Worm (Caenorhabditis elegans): Measurements from ENCODE around the gene rpl-39.

Gene rpl-39

DNA sequence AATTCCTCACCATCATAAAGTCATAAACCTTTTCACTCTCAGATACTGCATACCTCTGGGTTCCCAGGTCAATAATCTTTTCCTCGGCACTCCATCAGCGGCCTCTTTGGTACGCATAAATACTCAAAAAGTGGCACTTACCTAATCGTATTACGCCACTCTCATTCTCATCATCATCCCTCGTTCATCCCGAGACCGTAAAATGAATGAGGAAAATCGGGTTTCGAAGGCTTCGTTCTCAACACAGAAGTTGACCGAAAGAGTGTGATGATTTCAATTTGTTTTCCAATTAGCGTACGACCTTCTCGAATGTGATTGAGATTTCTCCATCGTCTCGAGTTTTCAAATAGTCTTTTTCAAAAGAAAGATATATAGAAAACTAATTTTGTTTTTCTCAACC, 35.9 kb downstream of the rpl-39 start:
- TF ChIP-seq ztf-25 (GFP tag; IDR thresholded peaks at IDR 0.05) (no peak), mel-28 (tag; optimal IDR thresholded peaks at IDR 0.05; ENCODE audit: borderline replicate concordance) (no peak), egrh-3 (GFP tag; IDR thresholded peaks at IDR 0.05) (no peak), repo-1 (tag; optimal IDR thresholded peaks at IDR 0.05) (no peak), nhr-90 (tag; optimal IDR thresholded peaks at IDR 0.05) (no peak)

DNA sequence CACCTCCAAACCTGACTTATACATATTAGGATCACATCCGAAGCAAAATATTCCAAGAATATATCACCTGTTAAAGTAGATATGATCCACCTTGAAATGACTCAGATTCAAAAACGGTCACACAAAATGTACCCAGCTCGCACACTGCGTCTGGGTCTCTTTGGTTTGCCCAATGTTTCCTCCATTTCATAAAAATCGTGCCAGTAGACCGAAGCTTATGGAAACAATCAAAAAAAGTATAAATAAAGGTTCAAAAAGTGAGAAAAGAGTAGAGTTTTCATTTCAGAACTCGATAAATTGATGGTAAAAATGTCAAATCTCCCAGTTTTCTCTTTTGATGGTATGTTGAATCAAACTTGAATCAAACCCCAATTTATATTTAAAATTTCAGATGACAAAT, 38.2 kb downstream of the rpl-39 start, which contains the start of gene srr-9:
TSS of gene srr-9 (plus strand) at position 301 of the 400 bp plus-strand sequence.
- 0 out of 2 replicates have a peak, but pooled peaks have one; percentile 10 for TF ChIP-seq hmg-1.2 (GFP tag; IDR thresholded peaks at IDR 0.05)
- TF ChIP-seq aptf-2 (GFP tag; conservative IDR thresholded peaks at IDR 0.05), result no peak

DNA sequence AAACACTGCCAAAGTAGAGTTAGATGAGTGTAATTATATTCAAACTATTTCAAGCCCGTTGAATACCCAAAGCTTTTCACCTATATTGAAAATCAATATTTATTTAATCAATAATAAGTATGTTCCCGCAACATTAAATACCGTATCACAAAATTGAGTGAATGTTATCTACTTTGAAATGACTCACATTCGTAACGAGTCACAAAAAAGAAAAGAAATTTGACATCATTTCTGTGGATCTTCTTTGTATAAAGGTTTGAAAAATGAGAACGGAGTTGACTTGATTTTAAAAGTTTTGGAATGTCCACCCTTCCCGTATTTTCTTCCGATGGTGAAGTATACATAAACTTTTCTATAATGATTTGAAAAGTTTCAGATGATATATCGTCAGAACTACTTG, 40.6 kb downstream of the rpl-39 start, which contains the start of gene srr-10:
TSS of gene srr-10 (plus strand) at position 301 of the 400 bp plus-strand sequence.
- TF ChIP-seq snpc-1.3 (tag; optimal IDR thresholded peaks at IDR 0.05; ENCODE audit: insufficient read depth), result no peak
- TF ChIP-seq ztf-18 (tag; optimal IDR thresholded peaks at IDR 0.05), result no peak
- no peak for TF ChIP-seq rpc-1 (optimal IDR thresholded peaks at IDR 0.05)
- no peak for TF ChIP-seq rpc-1 (tag; optimal IDR thresholded peaks at IDR 0.05)
- TF ChIP-seq snpc-4 (GFP tag; optimal IDR thresholded peaks at IDR 0.05), result no peak
- no peak for TF ChIP-seq snpc-4 (tag; optimal IDR thresholded peaks at IDR 0.05)
- TF ChIP-seq lin-26 (GFP tag; IDR thresholded peaks at IDR 0.05), result no peak
- TF ChIP-seq zim-3 (tag; optimal IDR thresholded peaks at IDR 0.05), result no peak
- no peak for TF ChIP-seq ceh-40 (GFP tag; IDR thresholded peaks at IDR 0.05)
- TF ChIP-seq let-607 (tag; optimal IDR thresholded peaks at IDR 0.05), result no peak
- no peak for TF ChIP-seq xnd-1 (tag; optimal IDR thresholded peaks at IDR 0.05)
- TF ChIP-seq F55B11.4 (tag; optimal IDR thresholded peaks at IDR 0.05; ENCODE audit: borderline replicate concordance, insufficient read depth), result no peak
- no peak for TF ChIP-seq attf-6 (GFP tag; IDR thresholded peaks at IDR 0.05)
- no peak for TF ChIP-seq sptf-2 (GFP tag; optimal IDR thresholded peaks at IDR 0.05)
- TF ChIP-seq mes-4 (tag; optimal IDR thresholded peaks at IDR 0.05), result no peak
- TF ChIP-seq B0336.3 (GFP tag; IDR thresholded peaks at IDR 0.05), result no peak
- no peak for TF ChIP-seq attf-3 (GFP tag; conservative IDR thresholded peaks at IDR 0.05)
- no peak for TF ChIP-seq unc-130 (GFP tag; optimal IDR thresholded peaks at IDR 0.05)
- no peak for TF ChIP-seq mxl-1 (tag; optimal IDR thresholded peaks at IDR 0.05)

DNA sequence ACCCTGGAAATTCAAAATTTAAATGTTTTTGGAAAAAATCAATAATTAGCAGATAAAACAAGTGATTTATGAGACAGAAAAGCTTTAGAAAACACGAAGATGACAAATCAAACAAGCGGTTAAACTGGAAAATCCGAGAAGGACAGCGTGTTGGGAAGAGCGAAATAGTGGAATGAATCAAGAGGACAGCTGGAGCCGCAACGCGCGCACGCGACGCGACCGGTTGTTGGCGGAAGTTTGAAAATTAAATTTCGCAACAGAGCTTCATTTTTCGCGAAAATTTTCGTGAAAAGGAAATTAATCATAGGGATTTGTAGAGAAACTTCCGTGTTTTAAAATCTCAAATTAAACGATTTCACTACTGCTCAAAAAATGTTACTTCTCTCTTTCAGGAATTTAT, 41.0 kb downstream of the rpl-39 start, which contains the start of gene clic-1:
TSS of gene clic-1 (minus strand) at position 3 of the 400 bp plus-strand sequence.
- TF ChIP-seq hmg-1.2 (GFP tag; IDR thresholded peaks at IDR 0.05) (peak; percentile 14; the same call in 1 of the 2 replicates), attf-5 (GFP tag; optimal IDR thresholded peaks at IDR 0.05) (peak; percentile 16), zfh-2 (GFP tag; conservative IDR thresholded peaks at IDR 0.05) (no peak), pbrm-1 (GFP tag; IDR thresholded peaks at IDR 0.05) (no peak), mcd-1 (GFP tag; IDR thresholded peaks at IDR 0.05) (0 out of 2 replicates have a peak, but pooled peaks have one; percentile 32), madf-3 (GFP tag; IDR thresholded peaks at IDR 0.05) (peak; percentile 98), rpc-1 (optimal IDR thresholded peaks at IDR 0.05) (no peak), rpc-1 (tag; optimal IDR thresholded peaks at IDR 0.05) (no peak), ztf-22 (GFP tag; optimal IDR thresholded peaks at IDR 0.05) (no peak), F23B12.7 (tag; optimal IDR thresholded peaks at IDR 0.05; ENCODE audit: insufficient read depth) (peak; percentile 25), cebp-1 (GFP tag; IDR thresholded peaks at IDR 0.05) (peak; percentile 69), cebp-1 (tag; optimal IDR thresholded peaks at IDR 0.05) (peak; percentile 94), snpc-3.4 (tag; optimal IDR thresholded peaks at IDR 0.05) (no peak), lin-54 (GFP tag; optimal IDR thresholded peaks at IDR 0.05) (peak; percentile 91), ztf-18 (tag; optimal IDR thresholded peaks at IDR 0.05) (no peak), dpl-1 (GFP tag; optimal IDR thresholded peaks at IDR 0.05) (peak; percentile 62), F33H1.4 (GFP tag; IDR thresholded peaks at IDR 0.05) (peak; percentile 14; the same call in 1 of the 2 replicates), efl-1 (GFP tag; optimal IDR thresholded peaks at IDR 0.05) (peak; percentile 82), ceh-27 (GFP tag; optimal IDR thresholded peaks at IDR 0.05) (peak; percentile 24), let-607 (tag; optimal IDR thresholded peaks at IDR 0.05) (peak; percentile 79 to 82), lin-35 (GFP tag; optimal IDR thresholded peaks at IDR 0.05) (peak in 1 of 3 experiments; percentile 86)
